Fruit fly (Drosophila melanogaster): ENCODE measurements around the gene CG33111.

The CG33111 gene

DNA sequence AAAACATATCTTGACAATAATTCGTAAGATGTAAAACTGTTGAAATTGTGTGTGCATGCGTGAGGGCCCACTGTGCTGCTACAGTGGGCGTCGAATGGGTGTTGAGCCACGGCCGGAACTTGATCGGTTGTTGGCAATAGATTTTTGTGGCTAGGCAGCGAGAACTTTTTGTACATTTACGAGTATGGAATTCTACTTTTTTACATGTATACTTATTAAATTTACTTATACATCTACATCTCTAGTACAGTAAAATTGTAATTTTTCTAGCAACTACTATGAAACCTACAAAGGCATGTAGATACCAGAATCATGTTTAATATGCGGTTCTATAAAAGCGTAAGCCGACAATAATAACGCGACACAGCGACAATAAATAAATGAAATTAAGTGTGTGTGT is 30.6 kb upstream of the CG33111 start:
- TF ChIP-seq Hr83 (GFP tag; optimal IDR thresholded peaks at IDR 0.05; ENCODE audit: poor library complexity, severe bottlenecking) (no peak), foxo (GFP tag; optimal IDR thresholded peaks at IDR 0.05) (no peak), ey (GFP tag; optimal IDR thresholded peaks at IDR 0.05) (no peak), CG9705 (GFP tag; optimal IDR thresholded peaks at IDR 0.05) (no peak), pan (optimal IDR thresholded peaks at IDR 0.05) (no peak), fru (GFP tag; optimal IDR thresholded peaks at IDR 0.05) (no peak), dl (GFP tag; optimal IDR thresholded peaks at IDR 0.05; ENCODE audit: insufficient read depth in 1 of 2, partially characterized antibody in 2 of 2) (no peak), HLH106 (tag; optimal IDR thresholded peaks at IDR 0.05) (no peak), woc (GFP tag; optimal IDR thresholded peaks at IDR 0.05) (no peak)

- TF ChIP-seq pan (optimal IDR thresholded peaks at IDR 0.05) (no peak), sage (GFP tag; optimal IDR thresholded peaks at IDR 0.05) (no peak), ey (GFP tag; optimal IDR thresholded peaks at IDR 0.05) (no peak), GATAd (GFP tag; optimal IDR thresholded peaks at IDR 0.05) (no peak), lola (GFP tag; optimal IDR thresholded peaks at IDR 0.05) (no peak), CG32264 (GFP tag; optimal IDR thresholded peaks at IDR 0.05) (no peak), HLH106 (tag; optimal IDR thresholded peaks at IDR 0.05) (no peak), CG9705 (GFP tag; optimal IDR thresholded peaks at IDR 0.05) (no peak), Jra (GFP tag; optimal IDR thresholded peaks at IDR 0.05) (no peak), woc (GFP tag; optimal IDR thresholded peaks at IDR 0.05) (no peak), jim (GFP tag; optimal IDR thresholded peaks at IDR 0.05) (no peak), Abd-B (GFP tag; optimal IDR thresholded peaks at IDR 0.05) (no peak), fru (GFP tag; optimal IDR thresholded peaks at IDR 0.05) (no peak), usp (GFP tag; optimal IDR thresholded peaks at IDR 0.05) (no peak)
These were observed 27.1 kb upstream of the CG33111 start for dm6 chr3R:23846107-23846506.

DNA sequence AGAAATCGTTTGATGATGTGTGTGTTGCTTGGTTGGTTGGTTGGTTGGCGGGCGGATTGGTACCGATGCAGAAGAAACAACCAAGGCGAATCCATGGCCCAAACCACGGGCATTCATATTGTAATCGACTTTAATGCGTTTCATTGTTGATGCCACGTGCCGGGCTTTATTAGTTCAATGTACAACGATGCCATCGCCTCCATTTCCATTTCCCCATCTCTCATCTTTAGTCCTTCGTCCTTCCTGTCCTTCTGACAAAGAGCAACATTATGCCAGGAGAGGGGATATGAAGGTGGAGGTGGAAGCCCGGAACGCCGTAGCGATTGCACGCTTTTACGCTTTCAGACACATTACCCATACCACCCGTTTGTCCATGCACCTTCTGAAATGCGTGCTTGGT is 12.7 kb upstream of the CG33111 start:
- TF ChIP-seq Hnf4 (GFP tag; optimal IDR thresholded peaks at IDR 0.05) = no peak
- no peak for TF ChIP-seq br (GFP tag; optimal IDR thresholded peaks at IDR 0.05)

DNA sequence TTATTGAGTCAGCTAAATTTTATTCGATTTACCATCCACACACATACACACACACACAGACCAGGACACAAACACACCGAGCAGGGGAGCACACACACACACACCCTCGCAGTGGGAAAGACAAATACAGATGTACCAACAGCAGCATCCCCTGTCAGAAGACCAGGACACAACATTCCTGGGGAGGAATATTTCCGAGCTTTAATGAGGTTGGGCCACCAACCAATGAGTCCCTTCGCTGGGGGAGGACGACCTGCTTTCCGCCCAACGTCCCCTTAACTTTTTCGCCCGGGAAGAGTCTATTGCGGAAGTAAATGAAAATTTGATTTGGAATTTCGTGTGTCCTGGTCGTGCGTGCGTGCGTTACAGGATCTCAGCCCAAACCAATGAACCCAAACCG is 8.1 kb upstream of the CG33111 start:
- no peak for TF ChIP-seq Jra (GFP tag; optimal IDR thresholded peaks at IDR 0.05)
- peak; percentile 16 for TF ChIP-seq Dfd (GFP tag; optimal IDR thresholded peaks at IDR 0.05)

- TF ChIP-seq Sp1 (GFP tag; optimal IDR thresholded peaks at IDR 0.05) = no peak
- TF ChIP-seq brk (GFP tag; optimal IDR thresholded peaks at IDR 0.05) = no peak
- TF ChIP-seq Vsx2 (GFP tag; optimal IDR thresholded peaks at IDR 0.05; ENCODE audit: partially characterized antibody) = no peak
- TF ChIP-seq HLH106 (tag; optimal IDR thresholded peaks at IDR 0.05) = no peak
- no peak for TF ChIP-seq dsf (GFP tag; optimal IDR thresholded peaks at IDR 0.05; ENCODE audit: borderline replicate concordance)
These were observed 4.6 kb upstream of the CG33111 start for dm6 chr3R:23823678-23824077.

DNA sequence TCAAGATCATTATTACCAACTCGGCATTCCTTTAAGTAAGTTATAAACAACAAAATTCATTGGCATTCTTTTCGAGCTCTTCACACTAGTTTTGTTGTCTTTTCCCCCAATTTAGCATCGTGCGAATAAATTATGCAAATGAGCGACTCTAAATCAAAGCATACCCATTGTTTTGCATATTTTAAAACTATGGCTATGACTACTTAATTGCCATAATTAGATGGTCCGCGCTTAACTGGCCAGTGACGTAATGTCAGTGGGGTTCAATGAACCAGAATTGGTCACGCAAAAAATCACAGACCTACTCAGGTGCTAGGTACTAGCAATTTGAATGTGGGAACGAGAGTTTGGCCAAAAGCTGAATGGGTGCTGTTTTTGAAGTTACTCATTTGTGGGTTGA is 3.9 kb upstream of the CG33111 start:
- TF ChIP-seq CrebA (GFP tag; optimal IDR thresholded peaks at IDR 0.05; ENCODE audit: borderline replicate concordance) = no peak
- no peak for TF ChIP-seq Dif (GFP tag; optimal IDR thresholded peaks at IDR 0.05; ENCODE audit: partially characterized antibody)
- TF ChIP-seq psq (GFP tag; optimal IDR thresholded peaks at IDR 0.05) = no peak
- no peak for TF ChIP-seq lola (GFP tag; optimal IDR thresholded peaks at IDR 0.05)
- TF ChIP-seq Jra (GFP tag; optimal IDR thresholded peaks at IDR 0.05) = no peak

DNA sequence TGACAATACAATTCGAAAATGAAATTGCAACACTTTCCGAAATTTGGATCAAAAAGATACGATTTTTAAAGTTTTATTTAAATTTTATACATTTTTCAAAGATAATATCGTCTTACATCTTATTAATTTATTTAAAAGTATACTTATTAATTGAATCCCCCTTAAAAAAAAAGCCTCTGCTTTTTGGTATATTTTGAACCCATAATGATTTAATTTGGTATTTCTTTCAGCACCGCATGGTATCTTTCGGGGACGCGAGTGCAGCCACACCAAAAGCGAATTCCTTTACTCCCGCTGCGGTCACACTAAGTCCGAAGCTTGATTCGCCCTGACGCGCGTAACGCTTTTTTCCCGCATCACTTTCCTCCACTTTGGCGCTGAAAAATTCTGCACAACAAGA is 1.3 kb upstream of the CG33111 start:
- TF ChIP-seq sv (GFP tag; optimal IDR thresholded peaks at IDR 0.05) = peak; percentile 25
- peak in 1 of 2 experiments; percentile 41 for TF ChIP-seq foxo (GFP tag; optimal IDR thresholded peaks at IDR 0.05)
- TF ChIP-seq Rel (GFP tag; optimal IDR thresholded peaks at IDR 0.05) = no peak
- TF ChIP-seq Rel (tag; optimal IDR thresholded peaks at IDR 0.05) = peak; percentile 45
- TF ChIP-seq Myc (optimal IDR thresholded peaks at IDR 0.05) = no peak
- TF ChIP-seq GATAd (GFP tag; optimal IDR thresholded peaks at IDR 0.05) = no peak
- TF ChIP-seq tai (GFP tag; optimal IDR thresholded peaks at IDR 0.05) = no peak
- no peak for TF ChIP-seq br (GFP tag; optimal IDR thresholded peaks at IDR 0.05)
- no peak for TF ChIP-seq lola (GFP tag; optimal IDR thresholded peaks at IDR 0.05)

Data from whole organism, wandering third instar larva.